Worm (Caenorhabditis elegans): Measurements from ENCODE around the gene ctsa-4.1.

ctsa-4.1 gene

ce11 chrII:6387937-6388336 is 21.1 kb downstream of the ctsa-4.1 start, which contains the start of gene F58F12.2:
TSS of gene F58F12.2 (minus strand) at chrII:6388037.
- no peak for TF ChIP-seq elt-2 (tag; optimal IDR thresholded peaks at IDR 0.05)
- no peak for TF ChIP-seq rnt-1 (tag; optimal IDR thresholded peaks at IDR 0.05)
- TF ChIP-seq lsy-2 (tag; optimal IDR thresholded peaks at IDR 0.05), result no peak
- no peak for TF ChIP-seq nhr-28 (tag; optimal IDR thresholded peaks at IDR 0.05)
- TF ChIP-seq nhr-47 (tag; optimal IDR thresholded peaks at IDR 0.05), result no peak
- TF ChIP-seq pax-3 (tag; optimal IDR thresholded peaks at IDR 0.05), result no peak
- no peak for TF ChIP-seq C16A3.4 (tag; optimal IDR thresholded peaks at IDR 0.05)
- TF ChIP-seq ztf-11 (tag; optimal IDR thresholded peaks at IDR 0.05), result no peak
- TF ChIP-seq mef-2 (tag; optimal IDR thresholded peaks at IDR 0.05), result no peak
- no peak for TF ChIP-seq lin-13 (GFP tag; optimal IDR thresholded peaks at IDR 0.05)

- TF ChIP-seq nhr-12 (tag; optimal IDR thresholded peaks at IDR 0.05) (no peak), egl-27 (tag; optimal IDR thresholded peaks at IDR 0.05) (no peak), C34B4.2 (tag; optimal IDR thresholded peaks at IDR 0.05) (no peak)
Measured at ce11 chrII:6391195-6391594, 24.4 kb downstream of the ctsa-4.1 start, which contains the start of gene F58F12.3. TSS of gene F58F12.3 (minus strand) at chrII:6391295.

DNA sequence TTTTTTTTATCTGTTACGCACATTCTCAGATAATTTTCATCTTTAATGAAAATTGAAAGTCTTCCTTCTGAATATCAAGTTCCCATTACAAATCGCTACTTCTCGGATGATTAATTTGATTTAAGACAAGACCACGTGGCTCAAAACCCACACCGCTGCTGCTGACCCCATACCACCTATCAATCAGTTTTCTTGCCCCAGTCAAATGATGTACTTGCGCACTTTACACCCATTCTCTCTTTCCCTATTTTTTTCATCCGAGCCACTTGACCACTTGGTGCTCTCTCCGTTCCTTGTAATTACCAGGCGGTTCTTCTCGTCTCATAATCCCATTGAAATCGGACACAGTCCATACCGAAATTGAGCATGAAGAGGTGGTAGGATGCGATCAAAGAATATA is 27.2 kb downstream of the ctsa-4.1 start:
- peak; percentile 24 for TF ChIP-seq rnt-1 (tag; optimal IDR thresholded peaks at IDR 0.05)
- TF ChIP-seq nhr-84 (tag; optimal IDR thresholded peaks at IDR 0.05), result no peak

DNA sequence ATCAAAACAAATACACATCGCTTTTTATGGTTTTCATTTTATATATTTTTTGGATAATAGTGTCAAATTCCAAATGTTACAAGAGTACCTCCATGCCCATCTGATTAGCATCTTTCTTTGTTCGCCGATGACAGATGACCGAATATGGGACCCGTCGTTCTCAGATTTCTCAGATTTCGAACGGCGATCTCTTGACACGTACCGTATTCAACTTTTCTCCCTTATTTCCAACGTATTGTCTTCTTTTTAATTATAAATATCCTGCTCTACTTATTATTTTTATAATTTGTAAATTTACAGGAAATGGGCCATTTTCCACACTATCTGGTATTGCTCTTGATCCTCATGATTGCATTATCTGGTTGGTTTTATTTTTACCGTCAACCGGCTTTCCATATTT is 31.6 kb downstream of the ctsa-4.1 start, which contains the start of gene zig-10:
Gene zig-10 (plus strand): TSS at position 301 of the 400 bp plus-strand sequence.
- TF ChIP-seq jun-1 (tag; optimal IDR thresholded peaks at IDR 0.05) (no peak), lin-15B (tag; optimal IDR thresholded peaks at IDR 0.05) (no peak), efl-1 (optimal IDR thresholded peaks at IDR 0.05) (no peak), efl-1 (GFP tag; optimal IDR thresholded peaks at IDR 0.05 in 1 of 2) (no peak), unc-30 (tag; optimal IDR thresholded peaks at IDR 0.05) (no peak), nhr-90 (tag; optimal IDR thresholded peaks at IDR 0.05; ENCODE audit: poor library complexity) (no peak), skn-1 (tag; optimal IDR thresholded peaks at IDR 0.05) (no peak), unc-62 (GFP tag; optimal IDR thresholded peaks at IDR 0.05) (no peak), ztf-4 (tag; optimal IDR thresholded peaks at IDR 0.05) (no peak), alr-1 (tag; optimal IDR thresholded peaks at IDR 0.05; ENCODE audit: borderline replicate concordance) (no peak), nhr-84 (tag; optimal IDR thresholded peaks at IDR 0.05) (no peak), swsn-7 (tag; optimal IDR thresholded peaks at IDR 0.05) (no peak), pax-3 (tag; optimal IDR thresholded peaks at IDR 0.05) (no peak), efl-3 (GFP tag; optimal IDR thresholded peaks at IDR 0.05) (no peak), fkh-4 (tag; optimal IDR thresholded peaks at IDR 0.05; ENCODE audit: borderline replicate concordance) (no peak), hlh-17 (GFP tag; optimal IDR thresholded peaks at IDR 0.05; ENCODE audit: borderline replicate concordance) (no peak), lin-39 (tag; optimal IDR thresholded peaks at IDR 0.05) (no peak)

- TF ChIP-seq unc-86 (tag; optimal IDR thresholded peaks at IDR 0.05) (no peak), sox-4 (tag; optimal IDR thresholded peaks at IDR 0.05) (no peak), lir-3 (tag; optimal IDR thresholded peaks at IDR 0.05; ENCODE audit: poor library complexity) (no peak), xbp-1 (tag; optimal IDR thresholded peaks at IDR 0.05) (no peak), elt-2 (tag; optimal IDR thresholded peaks at IDR 0.05) (no peak), grh-1 (GFP tag; IDR thresholded peaks at IDR 0.05) (no peak), alr-1 (tag; optimal IDR thresholded peaks at IDR 0.05; ENCODE audit: borderline replicate concordance) (no peak), lsy-2 (tag; optimal IDR thresholded peaks at IDR 0.05) (no peak), C16A3.4 (tag; optimal IDR thresholded peaks at IDR 0.05) (no peak), nhr-12 (tag; optimal IDR thresholded peaks at IDR 0.05) (no peak), aly-2 (tag; optimal IDR thresholded peaks at IDR 0.05) (no peak)
Measured at ce11 chrII:6401649-6402048, 34.9 kb downstream of the ctsa-4.1 start, which contains the start of gene btb-2. TSS of gene btb-2 (plus strand) at chrII:6401949.
